Worm (Caenorhabditis elegans) whole organism, L4/young adult: ENCODE measurements around the gene F08D12.3.

Source experiments
- W03F9.2 ChIP-seq: fragments of 150-350 bp; optimal IDR thresholded peaks from 2 replicates; lab custom pipeline; 2014; ENCODE audit warnings: missing biosample characterization, missing genetic modification characterization
- dao-5 ChIP-seq: sonication (generic microtip); optimal IDR thresholded peaks from 2 replicates; lab custom pipeline; 2016; ENCODE audit warnings: missing genotype, missing genetic modification characterization, moderate library complexity, missing compliant biosample characterization
- him-1 ChIP-seq: sonication (generic microtip); optimal IDR thresholded peaks from 2 replicates; lab custom pipeline; 2016; ENCODE audit warnings: missing genotype, missing genetic modification reagents, missing genetic modification characterization, missing compliant biosample characterization

Gene F08D12.3

DNA sequence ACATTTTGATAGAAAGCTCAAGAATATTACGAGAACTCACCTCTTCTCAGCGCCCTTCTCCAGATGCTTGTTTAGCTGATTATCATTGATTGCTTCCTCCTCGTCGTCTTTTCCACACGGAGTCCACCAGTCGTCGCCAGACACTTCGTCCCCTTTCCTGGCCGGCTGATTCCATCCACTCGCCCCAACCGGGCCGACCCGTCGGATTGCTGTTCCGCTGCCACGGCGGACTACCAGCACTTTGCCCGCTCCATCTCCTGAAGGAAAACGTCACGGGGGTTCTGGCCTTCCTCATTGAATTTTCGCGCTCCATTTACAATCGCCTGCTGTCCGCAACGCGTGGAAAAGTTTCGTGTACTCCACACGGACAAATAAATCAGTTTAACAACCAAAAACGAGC, 4.0 kb downstream of the F08D12.3 start:
- TF ChIP-seq dao-5 (tag; lab: Kevin White, UChicago) (no peak), him-1 (tag; lab: Kevin White, UChicago) (no peak), W03F9.2 (tag; lab: Kevin White, UChicago) (no peak)

DNA sequence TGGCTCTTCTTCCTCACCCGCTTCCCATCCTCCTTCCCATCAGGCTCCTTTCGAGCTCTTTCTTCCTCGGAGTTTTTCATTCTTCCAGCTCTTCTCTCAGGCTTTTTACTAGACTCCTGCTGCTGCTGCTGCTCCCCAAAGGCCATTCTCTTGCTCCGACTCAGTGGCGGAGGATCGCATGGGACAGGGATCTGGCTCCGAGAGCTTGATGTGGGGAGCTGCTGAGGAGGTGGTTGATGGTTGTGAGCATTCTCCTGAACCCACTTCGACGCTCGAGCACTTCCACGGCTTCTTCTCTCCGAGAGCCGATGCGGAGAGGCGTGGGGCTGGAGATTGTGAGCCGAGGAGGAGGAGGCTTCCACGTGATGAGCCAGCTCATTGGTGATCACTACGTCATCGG, 6.4 kb downstream of the F08D12.3 start:
- no peak for TF ChIP-seq W03F9.2 (tag; lab: Kevin White, UChicago)
- no peak for TF ChIP-seq dao-5 (tag; lab: Kevin White, UChicago)
- TF ChIP-seq him-1 (tag; lab: Kevin White, UChicago): no peak

DNA sequence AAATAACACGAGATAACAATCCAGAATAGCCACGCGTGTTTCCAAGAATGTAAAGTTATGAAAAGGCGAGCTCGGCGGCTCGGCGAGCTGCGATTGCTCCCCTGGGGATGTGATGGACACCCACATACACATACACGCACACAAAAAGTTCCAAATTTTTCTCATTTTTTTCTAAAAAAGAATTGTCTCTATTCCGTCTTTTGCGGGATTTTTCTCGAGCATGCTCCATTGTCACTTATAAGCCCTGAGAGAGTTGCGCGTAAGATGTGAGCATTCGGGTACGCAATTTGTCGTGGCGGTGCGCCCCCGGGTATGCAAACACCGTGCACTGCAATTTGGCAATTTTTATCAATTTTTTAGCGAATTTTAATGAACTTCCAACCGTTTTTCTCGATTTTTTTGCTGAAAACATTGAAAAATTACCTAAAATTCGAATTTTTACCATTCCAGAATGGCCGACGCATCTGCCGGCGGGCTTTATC, 7.7 kb downstream of the F08D12.3 start, which contains the start of the genes F08D12.12 and srpa-72:
Gene F08D12.12, minus strand, starts transcription at position 51 of the 482 bp plus-strand sequence.
Gene srpa-72, plus strand, starts transcription at position 451 of the 482 bp plus-strand sequence.
- TF ChIP-seq him-1 (tag; lab: Kevin White, UChicago): no peak

DNA sequence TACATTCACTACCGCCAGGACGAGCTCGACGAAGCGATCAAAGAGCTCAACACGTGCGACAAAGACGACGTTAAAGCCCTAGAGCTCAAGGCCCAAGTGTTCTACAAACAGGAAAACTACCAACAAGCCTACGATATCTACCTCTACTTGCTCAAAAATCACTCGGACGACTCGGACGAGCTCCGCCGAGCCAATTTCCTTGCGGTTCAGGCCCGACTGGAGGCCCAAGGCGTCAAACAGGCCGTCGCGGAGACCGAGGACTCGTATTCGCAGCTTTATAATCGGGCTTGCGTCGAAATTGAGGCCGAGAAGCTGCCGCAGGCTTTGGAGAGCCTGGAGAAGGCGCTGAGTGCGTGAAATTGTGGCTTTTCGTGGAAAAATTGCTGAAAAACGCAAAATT, 8.5 kb downstream of the F08D12.3 start:
- TF ChIP-seq him-1 (tag; lab: Kevin White, UChicago) (no peak), dao-5 (tag; lab: Kevin White, UChicago) (no peak), W03F9.2 (tag; lab: Kevin White, UChicago) (no peak)

DNA sequence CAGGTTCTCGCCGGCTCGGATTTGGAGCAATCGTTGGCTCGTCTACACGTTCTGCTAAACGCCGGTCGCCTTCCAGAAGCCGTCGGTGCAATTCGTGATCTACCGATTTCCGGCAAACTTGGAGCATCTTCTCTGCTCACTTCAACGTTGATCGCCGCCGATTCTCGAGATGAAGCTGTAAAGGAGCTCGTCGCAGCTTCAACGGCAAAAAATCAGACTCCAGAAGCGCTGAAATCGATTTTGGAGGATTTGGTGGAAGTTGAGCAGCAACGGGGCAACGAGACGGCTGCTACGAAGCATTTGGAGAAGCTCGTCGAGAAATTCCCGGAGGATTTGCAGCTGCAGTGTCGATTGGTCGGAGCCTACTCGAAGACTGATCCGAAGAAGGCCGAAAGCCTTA, 12.3 kb downstream of the F08D12.3 start:
- no peak for TF ChIP-seq W03F9.2 (tag; lab: Kevin White, UChicago)
- no peak for TF ChIP-seq dao-5 (tag; lab: Kevin White, UChicago)
- no peak for TF ChIP-seq him-1 (tag; lab: Kevin White, UChicago)

DNA sequence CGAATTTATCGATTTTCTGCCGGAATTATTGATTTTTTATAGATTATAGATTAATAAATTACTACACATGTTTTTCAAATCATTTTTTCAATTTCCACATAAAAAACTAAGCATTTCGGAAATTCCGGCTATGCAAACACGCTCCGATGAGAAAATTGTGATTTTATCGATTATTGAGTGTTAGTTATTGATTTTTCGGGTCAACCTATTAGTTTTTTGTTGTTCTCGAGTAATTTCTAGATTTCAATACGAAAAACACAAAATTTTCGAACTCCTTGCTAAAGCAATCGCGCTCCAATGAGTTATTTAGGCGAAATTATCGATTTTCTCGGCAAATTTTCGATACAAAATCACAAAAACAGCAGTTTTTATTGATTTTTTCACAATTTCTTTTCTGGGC, 16.1 kb downstream of the F08D12.3 start:
- TF ChIP-seq dao-5 (tag; lab: Kevin White, UChicago) (no peak), him-1 (tag; lab: Kevin White, UChicago) (no peak), W03F9.2 (tag; lab: Kevin White, UChicago) (no peak)

DNA sequence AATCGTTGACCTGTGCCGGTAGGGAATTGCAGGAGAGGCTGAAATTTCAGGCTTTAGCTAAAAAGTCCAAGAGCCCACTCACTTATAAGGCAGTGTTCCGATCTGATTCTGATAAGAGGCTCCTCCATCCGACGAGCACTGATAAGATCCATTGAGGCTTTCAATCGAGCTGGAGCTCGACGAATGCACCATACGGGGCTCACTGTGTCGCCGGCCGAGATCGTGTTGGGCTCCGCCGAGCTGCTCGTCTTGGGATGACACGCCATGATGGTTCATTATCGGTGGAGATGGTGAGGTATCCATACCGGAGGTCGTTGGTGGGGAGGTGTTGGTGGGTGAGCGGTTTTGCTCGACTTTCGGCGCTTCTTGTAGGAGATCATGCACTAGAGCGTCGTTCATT, 17.1 kb downstream of the F08D12.3 start:
- TF ChIP-seq W03F9.2 (tag; lab: Kevin White, UChicago) (no peak), dao-5 (tag; lab: Kevin White, UChicago) (no peak), him-1 (tag; lab: Kevin White, UChicago) (no peak)

DNA sequence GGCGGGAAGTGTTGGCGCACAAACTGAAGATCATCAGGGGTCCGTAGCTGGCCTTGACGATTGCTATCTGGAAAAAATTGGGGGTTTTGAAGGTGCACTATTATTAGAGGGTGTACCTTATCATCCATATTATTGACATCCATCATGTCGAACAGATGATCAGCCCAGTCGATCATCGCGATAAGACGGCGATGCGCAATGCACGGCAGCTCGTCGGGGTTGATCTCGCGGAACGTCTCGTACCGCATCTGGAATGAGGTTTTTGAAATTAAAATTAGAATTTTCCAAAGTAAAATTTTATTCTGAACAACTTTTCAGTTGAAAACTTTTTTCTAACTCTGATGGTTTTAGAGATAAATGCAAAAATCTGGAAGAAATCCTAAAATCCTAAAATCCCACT, 18.6 kb downstream of the F08D12.3 start:
- no peak for TF ChIP-seq W03F9.2 (tag; lab: Kevin White, UChicago)
- no peak for TF ChIP-seq him-1 (tag; lab: Kevin White, UChicago)
- TF ChIP-seq dao-5 (tag; lab: Kevin White, UChicago): no peak

DNA sequence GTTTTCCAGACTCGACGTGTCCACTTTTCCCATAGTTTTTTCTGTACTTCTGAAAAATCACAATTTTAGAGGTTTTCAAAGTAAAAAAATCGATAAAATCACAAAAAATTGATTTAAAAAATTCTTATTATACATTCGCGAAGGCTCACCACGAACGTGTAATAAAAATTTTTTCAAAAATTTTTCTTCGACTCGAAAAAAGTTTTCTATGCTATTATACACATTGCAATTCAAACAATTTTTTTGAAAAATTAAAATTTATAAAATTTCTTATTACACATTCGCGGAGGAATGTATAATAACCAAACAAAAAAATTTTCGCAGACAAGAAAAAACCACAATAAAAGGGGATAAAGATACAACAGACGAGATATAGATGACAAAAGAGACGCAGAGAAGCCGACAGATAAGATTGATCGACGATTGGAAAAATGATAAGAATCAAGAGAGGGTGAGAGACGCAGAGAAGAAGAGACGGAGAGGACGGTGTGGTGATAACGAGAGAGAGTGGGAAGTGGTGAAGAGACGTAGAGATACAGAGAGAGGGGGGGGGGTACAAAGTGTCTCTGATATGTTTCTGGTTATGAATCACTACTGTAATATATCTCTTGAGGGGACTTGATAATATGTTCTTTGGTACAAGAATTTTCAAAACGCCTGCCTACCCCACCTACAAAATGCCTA, 21.3 kb downstream of the F08D12.3 start, which contains the start of gene nhr-119:
Gene nhr-119, minus strand, starts transcription at position 51 of the 684 bp plus-strand sequence.
- TF ChIP-seq dao-5 (tag; lab: Kevin White, UChicago) (no peak), W03F9.2 (tag; lab: Kevin White, UChicago) (peak; percentile 38)

DNA sequence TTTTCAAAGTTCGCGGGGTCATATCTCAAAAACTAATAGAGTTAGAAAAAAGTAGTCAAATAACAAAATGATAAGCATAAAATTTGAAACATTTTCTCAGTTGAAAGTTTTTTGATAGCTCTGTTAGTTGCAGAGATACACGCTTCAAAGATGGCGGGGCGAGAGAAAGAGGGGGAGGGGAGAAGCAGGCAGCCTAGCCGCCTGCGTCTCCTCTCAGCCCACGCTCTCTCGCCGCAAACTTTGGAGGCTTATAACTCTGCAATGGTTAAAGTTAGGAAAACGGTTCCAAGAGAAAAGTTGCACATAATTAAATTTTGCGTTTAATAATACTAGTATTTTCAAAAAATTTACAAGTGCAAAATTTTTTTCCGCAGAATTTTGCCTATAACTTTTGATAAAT, 22.4 kb downstream of the F08D12.3 start:
- no peak for TF ChIP-seq him-1 (tag; lab: Kevin White, UChicago)
- TF ChIP-seq dao-5 (tag; lab: Kevin White, UChicago): no peak
- no peak for TF ChIP-seq W03F9.2 (tag; lab: Kevin White, UChicago)

DNA sequence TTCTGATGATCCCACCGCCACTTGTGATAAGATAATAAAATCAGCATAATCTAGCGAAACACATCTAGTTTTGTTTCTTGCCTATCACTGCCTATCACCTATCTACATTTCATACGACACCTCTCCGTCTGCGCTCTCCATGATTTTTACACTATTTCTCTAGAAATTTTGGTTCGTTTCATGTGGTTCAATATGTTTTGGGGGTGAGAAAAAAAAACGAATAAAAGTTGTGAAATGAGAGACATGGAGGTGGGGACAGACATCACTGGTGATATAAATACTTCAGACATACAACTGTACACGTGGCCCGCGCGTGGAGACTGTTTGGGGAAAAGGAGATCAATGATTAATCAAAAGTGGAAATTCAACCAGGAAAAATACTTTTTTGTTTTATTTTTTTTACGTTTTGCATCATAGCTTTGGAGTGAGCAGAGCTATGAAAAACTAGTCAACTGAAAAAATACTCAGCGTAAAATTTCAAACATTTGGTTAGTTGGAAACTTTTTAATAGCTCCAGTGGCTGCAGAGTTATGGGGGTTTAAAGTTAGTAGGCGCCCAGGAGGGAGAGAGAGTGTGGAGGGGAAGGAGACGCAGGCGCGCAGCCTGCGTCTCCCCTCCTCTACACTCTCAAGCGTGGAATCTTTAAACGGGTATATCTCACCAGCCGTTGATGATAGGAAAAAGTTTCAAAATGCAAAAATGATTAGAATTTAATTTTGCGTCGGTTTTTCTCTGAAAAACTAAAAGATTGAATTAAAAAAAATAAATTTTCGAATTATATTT, 23.6 kb downstream of the F08D12.3 start:
- TF ChIP-seq dao-5 (tag; lab: Kevin White, UChicago) (no peak), W03F9.2 (tag; lab: Kevin White, UChicago) (no peak), him-1 (tag; lab: Kevin White, UChicago) (no peak)

DNA sequence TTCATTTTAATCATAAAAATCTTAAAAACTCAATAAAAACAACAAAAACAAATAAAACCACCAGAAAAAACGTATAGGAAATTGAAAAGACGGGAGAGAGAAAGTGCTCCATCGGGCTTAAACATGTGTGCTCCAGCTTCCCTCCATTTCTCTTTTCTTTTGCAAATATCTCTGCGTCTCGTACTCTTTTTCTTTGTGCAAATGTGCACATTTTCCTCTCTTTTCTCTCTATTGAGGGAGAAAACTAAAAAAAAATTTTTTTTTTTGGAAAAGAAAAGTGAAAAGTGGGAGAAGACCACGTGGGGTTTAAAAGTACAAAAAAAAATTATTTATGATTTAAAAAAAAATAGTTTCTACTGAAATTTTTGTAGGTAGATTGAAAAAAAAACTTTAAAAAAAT, 24.9 kb downstream of the F08D12.3 start:
- TF ChIP-seq him-1 (tag; lab: Kevin White, UChicago) (no peak), dao-5 (tag; lab: Kevin White, UChicago) (no peak), W03F9.2 (tag; lab: Kevin White, UChicago) (no peak)

DNA sequence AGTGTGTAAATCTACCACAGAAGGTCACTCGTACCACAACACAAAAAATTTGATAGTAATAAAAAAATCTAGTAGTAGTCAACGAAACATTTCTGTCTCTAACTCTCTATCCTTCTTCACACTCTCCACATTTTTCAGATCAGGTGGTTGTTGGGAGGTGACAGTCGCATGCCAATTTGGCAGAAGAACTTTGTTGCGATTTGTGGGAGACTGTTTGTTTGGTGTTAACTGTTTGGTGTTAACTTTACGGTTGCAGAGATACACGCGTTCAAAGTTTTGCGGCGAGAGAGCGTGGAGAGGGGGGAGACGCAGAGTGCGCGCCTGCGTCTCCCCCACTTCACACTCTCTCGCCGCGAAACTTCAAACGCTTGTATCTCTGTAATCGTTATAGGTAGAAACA, 25.6 kb downstream of the F08D12.3 start:
- no peak for TF ChIP-seq him-1 (tag; lab: Kevin White, UChicago)
- TF ChIP-seq W03F9.2 (tag; lab: Kevin White, UChicago): no peak
- no peak for TF ChIP-seq dao-5 (tag; lab: Kevin White, UChicago)
